Worm (Caenorhabditis elegans) whole organism, early embryonic: ENCODE results near the gene R05G9.1.

Experiments used
- ama-1 ChIP-seq: fragments of 150-350 bp; optimal IDR thresholded peaks from 2 replicates; lab custom pipeline; 2014
- hmbx-1 ChIP-seq: sonication (generic microtip); optimal IDR thresholded peaks from 2 replicates; lab custom pipeline; 2016; ENCODE audit warnings: mild to moderate bottlenecking, missing genetic modification characterization, missing compliant biosample characterization
- pes-1 ChIP-seq: fragments of 200-800 bp; sonication (Bioruptor generic); IDR thresholded peaks from 2 replicates; pipeline ENCODE4 v1.3.6; 2022; ENCODE audit warnings: missing genetic modification reagents, missing genetic modification characterization, missing compliant biosample characterization
- sea-1 ChIP-seq: fragments of 200-800 bp; sonication (Bioruptor generic); conservative IDR thresholded peaks from 2 replicates; pipeline ENCODE4 v1.3.6; 2022; ENCODE audit warnings: missing genetic modification characterization, missing compliant biosample characterization
- tbx-37 ChIP-seq: fragments of 200-800 bp; sonication (Bioruptor generic); conservative IDR thresholded peaks from 2 replicates; pipeline ENCODE4 v1.3.6; 2022; ENCODE audit warnings: missing genetic modification reagents, missing genetic modification characterization, missing compliant biosample characterization

DNA sequence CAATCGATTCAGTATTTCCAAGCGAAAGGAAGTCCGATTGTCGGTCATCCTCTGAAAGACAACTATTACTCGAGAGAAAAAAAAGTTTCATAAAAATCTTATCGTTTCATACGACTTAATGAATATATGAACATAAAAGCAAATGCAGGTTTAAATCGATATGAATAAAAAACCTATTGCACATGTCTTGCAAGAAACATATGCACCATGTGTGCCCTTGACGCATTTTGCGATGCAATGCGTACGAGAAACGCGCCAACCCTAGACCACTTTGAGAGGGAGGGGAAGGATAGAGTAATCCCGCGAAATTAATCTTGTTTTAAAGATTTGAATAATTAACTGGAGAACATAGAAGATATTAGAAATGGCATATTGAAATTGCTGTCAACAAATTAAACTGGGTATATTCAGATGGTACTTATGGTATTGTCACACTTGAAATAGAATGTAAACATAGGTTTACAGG is 49.6 kb upstream of the R05G9.1 start, which contains the start of gene atg-16.2:
- TF ChIP-seq pes-1 (GFP tag; lab: Robert Waterston, UW): no peak
- TF ChIP-seq ama-1 (lab: Kevin White, UChicago): no peak
- no peak for TF ChIP-seq hmbx-1
- TF ChIP-seq sea-1 (GFP tag; lab: Robert Waterston, UW): no peak
- TF ChIP-seq tbx-37 (GFP tag; lab: Robert Waterston, UW): no peak
